Worm (Caenorhabditis elegans) whole organism, L1 larva: ENCODE results near the gene F45D3.1.
A peak's percentile ranks its signal among the peaks of the same experiment; 100 is the strongest.

ENCODE experiments used
- ces-1 ChIP-seq: fragments of 150-350 bp; optimal IDR thresholded peaks from 2 replicates; lab custom pipeline; 2014; ENCODE audit warnings: missing biosample characterization, missing genetic modification reagents, missing genetic modification characterization
- elt-2 ChIP-seq: sonication (generic microtip); optimal IDR thresholded peaks from 2 replicates; lab custom pipeline; 2016; ENCODE audit warnings: missing genetic modification characterization, mild to moderate bottlenecking, inconsistent platforms, missing compliant biosample characterization, missing genetic modification reagents
- elt-3 ChIP-seq, 6 experiments: fragments of 150-350 bp in 1 of 6; sonication (generic microtip); optimal IDR thresholded peaks; 2 replicates each; lab custom pipeline; 2017 to 2018; ENCODE audit warnings: missing biosample characterization in 6 of 6, missing genetic modification characterization in 6 of 6, inconsistent platforms in 1 of 6
- fkh-10 ChIP-seq: sonication (generic microtip); optimal IDR thresholded peaks from 2 replicates; lab custom pipeline; 2017; ENCODE audit warnings: missing biosample characterization, missing genetic modification reagents, missing genetic modification characterization
- hlh-17 ChIP-seq: fragments of 200-800 bp; sonication (Bioruptor generic); optimal IDR thresholded peaks from 2 replicates; lab custom pipeline; 2018; ENCODE audit warnings: missing genetic modification characterization, mild to moderate bottlenecking, missing compliant biosample characterization, moderate library complexity, borderline replicate concordance
- jun-1 ChIP-seq: fragments of 150-350 bp; optimal IDR thresholded peaks from 2 replicates; lab custom pipeline; 2014; ENCODE audit warnings: missing biosample characterization, missing genetic modification reagents, missing genetic modification characterization
- lin-13 ChIP-seq: fragments of 150-350 bp; optimal IDR thresholded peaks from 2 replicates; lab custom pipeline; 2014; ENCODE audit warnings: missing biosample characterization, missing genetic modification reagents, missing genetic modification characterization
- lin-35 ChIP-seq, 2 experiments: fragments of 150-350 bp; optimal IDR thresholded peaks; 2 replicates each; lab custom pipeline; 2014; ENCODE audit warnings: missing biosample characterization in 2 of 2, missing genetic modification characterization in 2 of 2, missing genetic modification reagents in 2 of 2
- lsy-2 ChIP-seq, 2 experiments: fragments of 150-350 bp; optimal IDR thresholded peaks; 2 replicates each; lab custom pipeline; 2014; ENCODE audit warnings: missing biosample characterization in 2 of 2, missing genetic modification characterization in 2 of 2
- nhr-11 ChIP-seq: fragments of 150-350 bp; optimal IDR thresholded peaks from 2 replicates; lab custom pipeline; 2014; ENCODE audit warnings: missing biosample characterization, missing genetic modification characterization
- nhr-76 ChIP-seq: sonication (generic microtip); optimal IDR thresholded peaks from 2 replicates; lab custom pipeline; 2017; ENCODE audit warnings: missing biosample characterization, missing genetic modification characterization
- pax-3 ChIP-seq: fragments of 200-800 bp; sonication (Bioruptor generic); optimal IDR thresholded peaks from 2 replicates; lab custom pipeline; 2018; ENCODE audit warnings: mild to moderate bottlenecking, missing genetic modification characterization, moderate library complexity, missing compliant biosample characterization
- unc-30 ChIP-seq: sonication (generic microtip); optimal IDR thresholded peaks from 2 replicates; lab custom pipeline; 2017; ENCODE audit warnings: missing biosample characterization, missing genetic modification characterization
- unc-62 ChIP-seq: fragments of 150-350 bp; optimal IDR thresholded peaks from 2 replicates; lab custom pipeline; 2014; ENCODE audit warnings: missing biosample characterization, missing genetic modification reagents, missing genetic modification characterization

DNA sequence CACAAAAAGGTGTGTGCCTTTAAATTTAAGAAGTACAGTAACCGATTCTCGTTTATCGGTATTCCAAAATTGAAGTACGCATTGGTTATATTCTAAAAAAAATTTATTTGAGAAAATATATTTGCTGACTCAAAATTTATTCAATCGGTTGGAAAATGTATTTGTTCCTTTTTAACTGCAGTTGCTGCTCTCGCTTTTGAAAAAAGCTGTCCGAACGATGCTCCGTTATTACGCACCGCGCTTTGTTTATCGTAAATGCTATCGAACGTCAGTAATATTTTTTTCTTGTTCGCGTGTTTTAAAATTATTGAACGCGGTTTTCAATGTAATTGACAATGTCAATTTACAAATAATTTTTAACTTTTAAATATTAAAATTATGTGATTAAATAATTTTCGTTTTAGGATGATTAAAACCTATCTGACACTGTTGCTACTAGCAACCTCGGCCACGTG lies 33.5 kb downstream of the F45D3.1 start, which contains the start of gene sel-1:
- TF ChIP-seq jun-1 (tag; lab: Kevin White, UChicago) (no peak), nhr-11 (tag; lab: Kevin White, UChicago) (no peak), lsy-2 (tag; optimal IDR thresholded peaks at IDR 0.05; lab: Kevin White, UChicago) (peak; percentile 33 to 47), elt-2 (tag; lab: Kevin White, UChicago) (no peak), pax-3 (tag; lab: Kevin White, UChicago) (no peak), fkh-10 (GFP tag; lab: Kevin White, UChicago) (no peak), hlh-17 (GFP tag; lab: Kevin White, UChicago) (no peak), ces-1 (GFP tag; lab: Kevin White, UChicago) (no peak), elt-3 (tag; optimal IDR thresholded peaks at IDR 0.05; lab: Kevin White, UChicago) (no peak), lin-35 (GFP tag; optimal IDR thresholded peaks at IDR 0.05; lab: Kevin White, UChicago) (peak; percentile 3 to 50), unc-62 (no peak), unc-30 (tag; lab: Kevin White, UChicago) (no peak), lin-13 (GFP tag; lab: Kevin White, UChicago) (no peak), nhr-76 (tag; lab: Kevin White, UChicago) (no peak)
